Worm (Caenorhabditis elegans): ENCODE measurements around the gene ncx-1.

Gene ncx-1

DNA sequence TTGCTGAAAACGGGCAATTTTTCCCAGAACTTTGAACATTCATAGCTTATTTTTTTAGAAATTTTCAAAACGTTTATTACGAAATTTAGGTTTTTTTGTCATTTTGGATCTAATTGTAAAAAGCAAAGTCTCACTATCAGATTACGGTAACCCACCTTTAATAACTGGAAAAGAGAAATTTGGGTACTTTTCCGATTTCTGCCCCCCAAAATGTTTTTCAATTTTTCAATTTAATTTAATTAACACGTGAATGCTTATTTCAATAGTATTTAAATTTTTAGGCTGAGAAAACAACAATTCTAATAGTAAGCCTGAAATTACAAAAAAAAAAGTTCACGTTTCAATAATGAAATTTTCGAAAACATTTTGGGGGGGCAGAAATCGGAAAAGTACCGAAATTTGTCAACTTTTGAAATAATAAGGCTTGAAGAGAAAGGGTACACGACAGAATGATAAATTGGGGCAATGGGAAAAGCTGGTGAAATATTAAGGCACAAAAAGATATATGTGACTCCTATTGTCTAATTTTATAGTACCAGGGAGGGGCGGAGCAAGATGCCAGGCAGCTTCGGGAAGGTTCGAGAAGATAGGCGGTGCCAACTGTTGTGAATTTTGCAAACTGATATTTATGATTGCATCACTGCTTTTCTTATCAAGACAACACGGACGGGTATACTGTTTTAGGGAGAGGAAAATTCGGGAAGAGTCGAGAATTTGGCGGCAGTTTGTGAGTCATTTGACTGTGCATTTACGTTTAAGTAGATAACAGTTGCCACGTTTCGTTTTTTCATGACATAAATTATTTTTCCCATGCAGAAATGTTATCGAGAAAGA is 43.8 kb upstream of the ncx-1 start, which contains the start of gene F19B2.5 (continued):
- TF ChIP-seq mep-1 (tag; optimal IDR thresholded peaks at IDR 0.05), result peak; percentile 6
- peak; percentile 83 for TF ChIP-seq dmd-6 (GFP tag; IDR thresholded peaks at IDR 0.05)
- no peak for TF ChIP-seq snpc-1.2 (GFP tag; IDR thresholded peaks at IDR 0.05)
- no peak; the same call in none of the 2 replicates for TF ChIP-seq set-16 (GFP tag; IDR thresholded peaks at IDR 0.05)
- TF ChIP-seq tra-1 (GFP tag; IDR thresholded peaks at IDR 0.05), result peak; percentile 90; the same call in 1 of the 2 replicates
- no peak for TF ChIP-seq unc-39 (tag; optimal IDR thresholded peaks at IDR 0.05)
- TF ChIP-seq F10B5.3 (tag; optimal IDR thresholded peaks at IDR 0.05), result no peak
- no peak for TF ChIP-seq ctbp-1 (GFP tag; IDR thresholded peaks at IDR 0.05)
- no peak for TF ChIP-seq fos-1 (tag; optimal IDR thresholded peaks at IDR 0.05)
- no peak for TF ChIP-seq lim-7 (GFP tag; IDR thresholded peaks at IDR 0.05)
- peak; percentile 25 for TF ChIP-seq ztf-7 (tag; optimal IDR thresholded peaks at IDR 0.05)
- TF ChIP-seq lin-15B (tag; optimal IDR thresholded peaks at IDR 0.05), result no peak
- TF ChIP-seq lin-1 (GFP tag; IDR thresholded peaks at IDR 0.05), result peak; percentile 62; the same call in 1 of the 2 replicates
- TF ChIP-seq mxl-3 (GFP tag; optimal IDR thresholded peaks at IDR 0.05), result no peak
- no peak for TF ChIP-seq lin-13 (GFP tag; optimal IDR thresholded peaks at IDR 0.05)
- TF ChIP-seq nhr-42 (GFP tag; IDR thresholded peaks at IDR 0.05), result 0 out of 2 replicates have a peak, but pooled peaks have one; percentile 53
- TF ChIP-seq nhr-6 (tag; optimal IDR thresholded peaks at IDR 0.05), result peak; percentile 25
- TF ChIP-seq nhr-48 (tag; optimal IDR thresholded peaks at IDR 0.05), result peak; percentile 79
- no peak; the same call in 1 of the 2 replicates for TF ChIP-seq lin-38 (GFP tag; IDR thresholded peaks at IDR 0.05)
- TF ChIP-seq dve-1 (tag; optimal IDR thresholded peaks at IDR 0.05; ENCODE audit: insufficient read depth), result peak; percentile 97
- no peak for TF ChIP-seq fkh-10 (GFP tag; optimal IDR thresholded peaks at IDR 0.05)
- TF ChIP-seq unc-62 (GFP tag; optimal IDR thresholded peaks at IDR 0.05 in 1 of 2), result no peak
- TF ChIP-seq unc-62 (tag; optimal IDR thresholded peaks at IDR 0.05), result no peak
- no peak for TF ChIP-seq attf-4 (tag; optimal IDR thresholded peaks at IDR 0.05)
- no peak for TF ChIP-seq arid-1 (GFP tag; conservative IDR thresholded peaks at IDR 0.05)
- no peak for TF ChIP-seq nhr-111 (GFP tag; optimal IDR thresholded peaks at IDR 0.05)
- no peak for TF ChIP-seq madf-5 (GFP tag; IDR thresholded peaks at IDR 0.05)
- TF ChIP-seq dmd-8 (GFP tag; IDR thresholded peaks at IDR 0.05), result no peak
- TF ChIP-seq lin-39 (tag; optimal IDR thresholded peaks at IDR 0.05), result no peak
- TF ChIP-seq daf-19 (GFP tag; conservative IDR thresholded peaks at IDR 0.05), result no peak
- TF ChIP-seq nhr-102 (tag; optimal IDR thresholded peaks at IDR 0.05), result peak; percentile 93
- peak in 1 of 2 experiments; percentile 53 for TF ChIP-seq lsy-2 (tag; optimal IDR thresholded peaks at IDR 0.05)
- TF ChIP-seq ceh-44 (GFP tag; IDR thresholded peaks at IDR 0.05), result no peak
- TF ChIP-seq ces-1 (GFP tag; optimal IDR thresholded peaks at IDR 0.05), result no peak
- TF ChIP-seq hif-1 (tag; optimal IDR thresholded peaks at IDR 0.05), result peak; percentile 33 to 48
- peak; percentile 92 for TF ChIP-seq aha-1 (tag)
- no peak for TF ChIP-seq rbr-2 (tag; optimal IDR thresholded peaks at IDR 0.05)

DNA sequence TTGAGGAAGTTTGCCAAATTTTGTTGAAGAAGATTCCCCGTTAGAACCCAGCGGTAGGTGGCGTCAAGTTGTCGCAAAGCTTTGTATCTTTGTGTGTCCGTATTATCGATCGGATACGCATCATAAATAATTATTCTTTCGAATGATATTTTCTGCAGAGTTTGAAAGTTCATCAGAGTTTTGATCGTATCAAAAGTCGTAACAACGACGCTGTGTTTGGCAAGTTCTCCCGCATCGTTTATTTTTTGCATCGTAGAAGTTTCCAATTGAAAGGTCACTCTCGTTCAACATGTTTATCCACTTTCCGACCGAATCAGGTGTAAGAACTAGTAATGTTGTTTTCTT is 42.6 kb upstream of the ncx-1 start:
- TF ChIP-seq aha-1 (tag) (peak; percentile 38), zag-1 (tag; optimal IDR thresholded peaks at IDR 0.05) (no peak), Y75B8A.6 (GFP tag; IDR thresholded peaks at IDR 0.05) (no peak), lim-7 (GFP tag; IDR thresholded peaks at IDR 0.05) (0 out of 2 replicates have a peak, but pooled peaks have one; percentile 23), lin-38 (GFP tag; IDR thresholded peaks at IDR 0.05) (peak; percentile 8), unc-39 (tag; optimal IDR thresholded peaks at IDR 0.05) (no peak), vab-7 (GFP tag; IDR thresholded peaks at IDR 0.05) (no peak), nhr-76 (tag; optimal IDR thresholded peaks at IDR 0.05) (no peak), ctbp-1 (GFP tag; IDR thresholded peaks at IDR 0.05) (0 out of 2 replicates have a peak, but pooled peaks have one; percentile 10), hlh-11 (tag; optimal IDR thresholded peaks at IDR 0.05) (no peak), saeg-2 (GFP tag; IDR thresholded peaks at IDR 0.05) (peak; percentile 56; the same call in 1 of the 2 replicates), gei-8 (GFP tag; optimal IDR thresholded peaks at IDR 0.05) (no peak), cey-2 (tag; optimal IDR thresholded peaks at IDR 0.05; ENCODE audit: borderline replicate concordance, insufficient read depth) (no peak), lin-1 (GFP tag; IDR thresholded peaks at IDR 0.05) (peak; percentile 46; the same call in 1 of the 2 replicates), tra-1 (GFP tag; IDR thresholded peaks at IDR 0.05) (peak; percentile 22; the same call in 1 of the 2 replicates), lsy-2 (tag; optimal IDR thresholded peaks at IDR 0.05) (no peak), nhr-10 (tag; optimal IDR thresholded peaks at IDR 0.05) (peak; percentile 7), daf-8 (GFP tag; IDR thresholded peaks at IDR 0.05) (no peak), aly-2 (tag; optimal IDR thresholded peaks at IDR 0.05) (no peak), fkh-10 (GFP tag; optimal IDR thresholded peaks at IDR 0.05) (no peak), dve-1 (tag; optimal IDR thresholded peaks at IDR 0.05; ENCODE audit: insufficient read depth) (peak; percentile 31), ZK337.2 (GFP tag; IDR thresholded peaks at IDR 0.05) (0 out of 2 replicates have a peak, but pooled peaks have one; percentile 22), dmd-6 (GFP tag; IDR thresholded peaks at IDR 0.05) (peak; percentile 16; the same call in 1 of the 2 replicates)
